Worm (Caenorhabditis elegans) whole organism, mixed stage, embryonic: ENCODE measurements around the gene T25D10.4.

ENCODE experiments used
- M03D4.4 ChIP-seq: sonication (generic microtip); optimal IDR thresholded peaks from 2 replicates; lab custom pipeline; 2017; ENCODE audit warnings: mild to moderate bottlenecking, missing genetic modification characterization, missing compliant biosample characterization
- bed-3 ChIP-seq: fragments of 200-800 bp; sonication (Bioruptor generic); optimal IDR thresholded peaks from 3 replicates; lab custom pipeline; 2018; ENCODE audit warnings: mild to moderate bottlenecking, missing genetic modification characterization, moderate library complexity, missing compliant biosample characterization
- blmp-1 ChIP-seq: fragments of 150-350 bp; optimal IDR thresholded peaks from 2 replicates; lab custom pipeline; 2014; ENCODE audit warnings: missing biosample characterization, missing genetic modification characterization
- ceh-39 ChIP-seq: fragments of 150-350 bp; optimal IDR thresholded peaks from 2 replicates; lab custom pipeline; 2014; ENCODE audit warnings: missing biosample characterization, missing genetic modification characterization
- ceh-43 ChIP-seq: fragments of 200-800 bp; sonication (Bioruptor generic); optimal IDR thresholded peaks from 2 replicates; lab custom pipeline; 2018; ENCODE audit warnings: mild to moderate bottlenecking, missing genetic modification characterization, moderate library complexity, missing compliant biosample characterization
- ceh-83 ChIP-seq: fragments of 200-800 bp; sonication (Bioruptor generic); optimal IDR thresholded peaks from 2 replicates; lab custom pipeline; 2018; ENCODE audit warnings: mild to moderate bottlenecking, missing genetic modification characterization, missing compliant biosample characterization
- ces-1 ChIP-seq: fragments of 150-350 bp; optimal IDR thresholded peaks from 2 replicates; lab custom pipeline; 2014; ENCODE audit warnings: missing biosample characterization, missing genetic modification reagents, missing genetic modification characterization
- cnd-1 ChIP-seq: fragments of 200-800 bp; sonication (Bioruptor generic); optimal IDR thresholded peaks from 2 replicates; lab custom pipeline; 2018; ENCODE audit warnings: mild to moderate bottlenecking, missing genetic modification characterization, missing compliant biosample characterization
- drap-1 ChIP-seq: fragments of 200-800 bp; sonication (Bioruptor generic); optimal IDR thresholded peaks from 3 replicates; lab custom pipeline; 2018; ENCODE audit warnings: mild to moderate bottlenecking, missing genetic modification characterization, missing compliant biosample characterization
- elt-1 ChIP-seq: sonication (generic microtip); optimal IDR thresholded peaks from 2 replicates; lab custom pipeline; 2017; ENCODE audit warnings: missing genetic modification characterization, mild to moderate bottlenecking, missing compliant biosample characterization, antibody characterized with exemption, moderate library complexity, borderline replicate concordance; ENCODE audit not compliant: insufficient read depth
- elt-3 ChIP-seq: fragments of 150-350 bp; optimal IDR thresholded peaks from 2 replicates; lab custom pipeline; 2014; ENCODE audit warnings: missing biosample characterization, missing genetic modification characterization
- flh-1 ChIP-seq: fragments of 200-800 bp; sonication (Bioruptor generic); optimal IDR thresholded peaks from 2 replicates; lab custom pipeline; 2018; ENCODE audit warnings: mild to moderate bottlenecking, missing genetic modification characterization, moderate library complexity, missing compliant biosample characterization
- ham-2 ChIP-seq: fragments of 200-800 bp; sonication (Bioruptor generic); optimal IDR thresholded peaks from 2 replicates; lab custom pipeline; 2018; ENCODE audit warnings: mild to moderate bottlenecking, missing genetic modification characterization, missing compliant biosample characterization
- hlh-1 ChIP-seq: fragments of 150-350 bp; optimal IDR thresholded peaks from 2 replicates; lab custom pipeline; 2014; ENCODE audit warnings: missing biosample characterization, missing genetic modification reagents, missing genetic modification characterization
- lin-32 ChIP-seq: fragments of 200-800 bp; sonication (Bioruptor generic); optimal IDR thresholded peaks from 2 replicates; lab custom pipeline; 2018; ENCODE audit warnings: mild to moderate bottlenecking, missing genetic modification characterization, missing compliant biosample characterization
- lsy-2 ChIP-seq: fragments of 150-350 bp; optimal IDR thresholded peaks from 2 replicates; lab custom pipeline; 2014; ENCODE audit warnings: missing biosample characterization, missing genetic modification characterization
- mep-1 ChIP-seq: fragments of 150-350 bp; optimal IDR thresholded peaks from 2 replicates; lab custom pipeline; 2017; ENCODE audit warnings: missing biosample characterization, missing genetic modification reagents, missing genetic modification characterization, inconsistent platforms
- mls-2 ChIP-seq: sonication (generic microtip); optimal IDR thresholded peaks from 2 replicates; lab custom pipeline; 2016; ENCODE audit warnings: mild to moderate bottlenecking, missing genetic modification characterization, moderate library complexity, missing compliant biosample characterization
- nhr-12 ChIP-seq: fragments of 150-350 bp; optimal IDR thresholded peaks from 2 replicates; lab custom pipeline; 2014; ENCODE audit warnings: missing biosample characterization, missing genetic modification characterization
- nhr-2 ChIP-seq: fragments of 150-350 bp; optimal IDR thresholded peaks from 2 replicates; lab custom pipeline; 2014; ENCODE audit warnings: missing biosample characterization, missing genetic modification characterization
- nhr-237 ChIP-seq: fragments of 150-350 bp; optimal IDR thresholded peaks from 2 replicates; lab custom pipeline; 2014; ENCODE audit warnings: missing biosample characterization, missing genetic modification characterization
- nhr-28 ChIP-seq: fragments of 150-350 bp; optimal IDR thresholded peaks from 2 replicates; lab custom pipeline; 2014; ENCODE audit warnings: missing biosample characterization, missing genetic modification characterization
- nhr-76 ChIP-seq: sonication (generic microtip); optimal IDR thresholded peaks from 2 replicates; lab custom pipeline; 2017; ENCODE audit warnings: missing biosample characterization, missing genetic modification characterization
- pha-4 ChIP-seq: fragments of 150-350 bp; optimal IDR thresholded peaks from 2 replicates; lab custom pipeline; 2018; ENCODE audit warnings: missing biosample characterization, missing genetic modification reagents, missing genetic modification characterization
- sem-2 ChIP-seq: fragments of 200-800 bp; sonication (Bioruptor generic); optimal IDR thresholded peaks from 2 replicates; lab custom pipeline; 2018; ENCODE audit warnings: mild to moderate bottlenecking, missing genetic modification characterization, missing compliant biosample characterization
- snpc-4 ChIP-seq: fragments of 150-350 bp; optimal IDR thresholded peaks from 2 replicates; lab custom pipeline; 2014; ENCODE audit warnings: missing biosample characterization, missing genetic modification characterization
- sptf-1 ChIP-seq: sonication (generic microtip); optimal IDR thresholded peaks from 2 replicates; lab custom pipeline; 2017; ENCODE audit warnings: mild to moderate bottlenecking, missing genetic modification characterization, moderate library complexity, missing compliant biosample characterization
- tbx-8 ChIP-seq: fragments of 200-800 bp; sonication (Bioruptor generic); optimal IDR thresholded peaks from 2 replicates; lab custom pipeline; 2018; ENCODE audit warnings: mild to moderate bottlenecking, missing genetic modification characterization, moderate library complexity, missing compliant biosample characterization
- unc-120 ChIP-seq: sonication (generic microtip); optimal IDR thresholded peaks from 2 replicates; lab custom pipeline; 2017; ENCODE audit warnings: missing genetic modification characterization, missing compliant biosample characterization; ENCODE audit not compliant: poor library complexity, severe bottlenecking
- unc-39 ChIP-seq: fragments of 150-350 bp; optimal IDR thresholded peaks from 2 replicates; lab custom pipeline; 2014; ENCODE audit warnings: missing biosample characterization, missing genetic modification characterization
- unc-62 ChIP-seq: fragments of 150-350 bp; optimal IDR thresholded peaks from 2 replicates; lab custom pipeline; 2014; ENCODE audit warnings: missing biosample characterization, missing genetic modification reagents, missing genetic modification characterization
- zip-8 ChIP-seq: fragments of 150-350 bp; optimal IDR thresholded peaks from 2 replicates; lab custom pipeline; 2014; ENCODE audit warnings: missing biosample characterization, missing genetic modification characterization
- ztf-11 ChIP-seq: fragments of 150-350 bp; optimal IDR thresholded peaks from 2 replicates; lab custom pipeline; 2014; ENCODE audit warnings: missing biosample characterization, missing genetic modification characterization

T25D10.4 gene

DNA sequence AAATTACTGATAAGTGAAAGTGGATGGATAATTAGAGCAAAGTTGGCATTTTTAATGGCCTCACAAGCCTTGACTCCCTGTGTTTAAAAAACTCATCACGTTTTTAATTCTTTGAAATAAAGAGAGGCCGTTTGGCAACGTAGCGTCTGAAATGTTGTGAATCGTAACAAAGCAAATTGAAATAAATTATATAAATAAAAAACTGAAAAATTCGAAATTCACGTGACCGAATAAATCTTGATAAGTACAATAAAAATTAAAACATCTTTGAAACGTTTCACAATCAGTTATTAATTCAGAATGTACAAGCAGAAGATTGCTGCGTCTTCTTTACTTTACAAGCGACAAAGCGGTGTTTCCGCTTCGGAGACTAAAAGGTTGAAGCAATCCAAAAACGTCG is 12.7 kb upstream of the T25D10.4 start, which contains the start of gene K03H9.3:
Gene K03H9.3 (plus strand): TSS at position 301 of the 400 bp plus-strand sequence.
- TF ChIP-seq unc-120 = no peak
- no peak for TF ChIP-seq lin-32 (GFP tag; lab: Kevin White, UChicago)
- no peak for TF ChIP-seq nhr-237
- TF ChIP-seq drap-1 (GFP tag; lab: Kevin White, UChicago) = no peak
- no peak for TF ChIP-seq blmp-1 (tag; lab: Kevin White, UChicago)
- no peak for TF ChIP-seq elt-3 (tag; lab: Kevin White, UChicago)
- TF ChIP-seq pha-4 (tag; lab: Kevin White, UChicago) = no peak
- no peak for TF ChIP-seq nhr-28 (tag; lab: Kevin White, UChicago)
- TF ChIP-seq nhr-2 (tag; lab: Kevin White, UChicago) = no peak
- TF ChIP-seq lsy-2 (tag; lab: Kevin White, UChicago) = no peak
- no peak for TF ChIP-seq ceh-83 (GFP tag; lab: Kevin White, UChicago)
- no peak for TF ChIP-seq ztf-11 (tag; lab: Kevin White, UChicago)
- no peak for TF ChIP-seq ceh-39 (tag; lab: Kevin White, UChicago)
- no peak for TF ChIP-seq M03D4.4
- TF ChIP-seq mls-2 = no peak
- TF ChIP-seq snpc-4 = no peak
- TF ChIP-seq zip-8 = no peak
- no peak for TF ChIP-seq flh-1
- no peak for TF ChIP-seq nhr-76

DNA sequence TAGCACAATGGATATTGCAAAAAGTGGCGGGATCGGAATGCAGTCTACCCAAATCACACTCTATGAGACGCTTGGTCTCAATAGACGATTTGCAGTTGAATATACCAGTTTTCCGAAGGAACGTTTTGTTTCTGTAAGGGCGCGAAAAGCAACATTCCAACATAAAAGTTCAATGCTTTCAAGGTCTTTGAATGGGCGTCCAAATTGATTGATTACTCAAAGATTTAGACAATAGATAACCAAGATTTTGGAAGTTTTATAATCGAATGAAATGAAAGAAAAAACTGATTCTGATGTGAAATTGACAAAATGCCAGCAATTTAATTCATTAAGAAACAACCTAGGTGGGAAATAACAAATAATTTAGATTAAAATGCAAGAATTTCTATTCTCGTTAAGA is 9.1 kb upstream of the T25D10.4 start:
- TF ChIP-seq elt-1 (tag; lab: Kevin White, UChicago) (no peak), nhr-28 (tag; lab: Kevin White, UChicago) (no peak), ceh-39 (tag; lab: Kevin White, UChicago) (no peak), blmp-1 (tag; lab: Kevin White, UChicago) (no peak), sem-2 (GFP tag; lab: Kevin White, UChicago) (no peak), ceh-43 (no peak), drap-1 (GFP tag; lab: Kevin White, UChicago) (no peak), ceh-83 (GFP tag; lab: Kevin White, UChicago) (no peak), mep-1 (tag; lab: Kevin White, UChicago) (no peak)
- TF ChIP-seq, all 35 proteins: peak for 0

DNA sequence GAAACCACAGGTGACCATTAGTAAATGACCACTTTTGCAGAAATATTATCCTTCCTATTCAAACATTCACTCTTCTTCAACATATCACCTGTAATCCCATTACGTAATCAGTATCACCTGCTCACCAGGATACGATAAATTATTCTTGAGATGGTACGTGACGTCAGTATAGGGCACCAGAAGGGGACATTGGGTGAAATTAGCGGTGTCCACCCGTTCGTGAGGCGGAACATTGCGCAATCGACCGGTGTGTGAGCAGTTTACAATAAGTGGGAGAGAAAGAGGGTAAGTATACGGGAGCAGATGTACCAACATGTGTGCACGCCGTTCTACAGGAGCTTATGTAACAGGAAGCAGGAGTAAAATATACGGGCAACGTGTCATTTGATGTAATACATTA is 7.9 kb upstream of the T25D10.4 start:
- peak; percentile 30 for TF ChIP-seq ceh-39 (tag; lab: Kevin White, UChicago)
- peak; percentile 8 for TF ChIP-seq sptf-1 (tag; lab: Kevin White, UChicago)
- no peak for TF ChIP-seq nhr-28 (tag; lab: Kevin White, UChicago)
- TF ChIP-seq hlh-1 (tag; lab: Kevin White, UChicago) = peak; percentile 50
- peak; percentile 95 for TF ChIP-seq zip-8
- TF ChIP-seq nhr-76 = no peak
- TF ChIP-seq elt-3 (tag; lab: Kevin White, UChicago) = no peak
- no peak for TF ChIP-seq nhr-12
- TF ChIP-seq ztf-11 (tag; lab: Kevin White, UChicago) = peak; percentile 71
- no peak for TF ChIP-seq drap-1 (GFP tag; lab: Kevin White, UChicago)
- peak; percentile 26 for TF ChIP-seq unc-39 (tag; lab: Kevin White, UChicago)
- TF ChIP-seq nhr-2 (tag; lab: Kevin White, UChicago) = peak; percentile 95
- TF ChIP-seq sem-2 (GFP tag; lab: Kevin White, UChicago) = no peak
- peak; percentile 55 for TF ChIP-seq cnd-1
- TF ChIP-seq mls-2 = peak; percentile 16
- no peak for TF ChIP-seq ceh-43

DNA sequence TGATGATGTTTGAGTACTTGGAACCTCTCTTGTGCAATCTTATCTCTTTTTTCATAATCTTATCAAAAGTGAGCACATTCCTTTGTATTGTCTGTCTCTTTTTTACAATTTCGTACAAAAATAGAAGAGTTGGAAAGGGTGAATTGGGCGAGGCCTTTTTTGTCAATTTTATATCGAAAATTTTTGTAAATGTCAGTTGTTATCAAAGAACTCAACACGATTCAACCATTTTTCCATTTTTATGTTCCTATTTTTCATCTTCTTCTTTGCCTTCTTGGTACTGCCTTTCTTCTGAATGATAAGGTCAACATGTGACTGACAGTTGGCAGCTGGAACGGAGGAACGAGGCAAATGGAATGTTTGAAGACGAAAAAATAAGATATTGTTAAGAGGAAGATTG is 3.7 kb upstream of the T25D10.4 start:
- TF ChIP-seq unc-62 = no peak
- TF ChIP-seq nhr-12 = no peak
- no peak for TF ChIP-seq tbx-8
- no peak for TF ChIP-seq ceh-83 (GFP tag; lab: Kevin White, UChicago)
- no peak for TF ChIP-seq cnd-1
- TF ChIP-seq elt-3 (tag; lab: Kevin White, UChicago) = no peak
- TF ChIP-seq sem-2 (GFP tag; lab: Kevin White, UChicago) = no peak
- no peak for TF ChIP-seq ceh-43
- no peak for TF ChIP-seq ces-1 (GFP tag; lab: Kevin White, UChicago)
- no peak for TF ChIP-seq blmp-1 (tag; lab: Kevin White, UChicago)
- no peak for TF ChIP-seq unc-39 (tag; lab: Kevin White, UChicago)
- no peak for TF ChIP-seq bed-3 (GFP tag; lab: Kevin White, UChicago)
- no peak for TF ChIP-seq lsy-2 (tag; lab: Kevin White, UChicago)
- TF ChIP-seq lin-32 (GFP tag; lab: Kevin White, UChicago) = no peak
- no peak for TF ChIP-seq elt-1 (tag; lab: Kevin White, UChicago)
- TF ChIP-seq mls-2 = no peak
- TF ChIP-seq nhr-76 = no peak
- TF ChIP-seq ham-2 (GFP tag; lab: Kevin White, UChicago) = no peak
